Fruit fly (Drosophila melanogaster) whole organism, embryonic: ENCODE data around the gene Cyp4d1.

ENCODE experiments used
- Abd-B ChIP-seq: fragments of 200-800 bp; sonication (Bioruptor generic); optimal IDR thresholded peaks from 2 replicates; lab custom pipeline; 2018; ENCODE audit warnings: missing biosample characterization, mild to moderate bottlenecking, missing genetic modification characterization, moderate library complexity
- Adf1 ChIP-seq: fragments of 200-800 bp; sonication (Bioruptor generic); IDR thresholded peaks from 2 replicates; pipeline ENCODE4 v1.3.6; 2022; ENCODE audit warnings: missing biosample characterization, missing genetic modification characterization
- Bgb ChIP-seq: fragments of 200-800 bp; sonication (Bioruptor generic); IDR thresholded peaks from 2 replicates; pipeline ENCODE4 v1.3.6; 2022; ENCODE audit warnings: missing biosample characterization, missing genetic modification characterization; ENCODE audit not compliant: partially characterized antibody
- CG10147 ChIP-seq: fragments of 200-800 bp; sonication (Bioruptor generic); optimal IDR thresholded peaks from 2 replicates; lab custom pipeline; 2019; ENCODE audit warnings: missing biosample characterization, mild to moderate bottlenecking, missing genetic modification characterization, moderate library complexity
- CG10959 ChIP-seq: fragments of 200-800 bp; sonication (Bioruptor generic); IDR thresholded peaks from 2 replicates; pipeline ENCODE4 v1.3.6; 2022; ENCODE audit warnings: missing biosample characterization, missing genetic modification characterization
- CG10979 ChIP-seq: fragments of 200-800 bp; sonication (Bioruptor generic); optimal IDR thresholded peaks from 2 replicates; lab custom pipeline; 2018; ENCODE audit warnings: missing biosample characterization, mild to moderate bottlenecking, missing genetic modification characterization, moderate library complexity
- CG11093 ChIP-seq: fragments of 200-800 bp; sonication (Bioruptor generic); IDR thresholded peaks from 3 replicates; pipeline ENCODE4 v1.3.6; 2022; ENCODE audit warnings: missing biosample characterization, missing genetic modification characterization
- CG12299 ChIP-seq: fragments of 200-800 bp; sonication (Bioruptor generic); optimal IDR thresholded peaks from 2 replicates; lab custom pipeline; 2018; ENCODE audit warnings: missing biosample characterization, mild to moderate bottlenecking, missing genetic modification characterization
- CG12769 ChIP-seq: fragments of 200-800 bp; sonication (Bioruptor generic); optimal IDR thresholded peaks from 2 replicates; lab custom pipeline; 2019; ENCODE audit warnings: missing biosample characterization, mild to moderate bottlenecking, missing genetic modification characterization, moderate library complexity
- CG15011 ChIP-seq: fragments of 200-800 bp; sonication (Bioruptor generic); optimal IDR thresholded peaks from 3 replicates; lab custom pipeline; 2018; ENCODE audit warnings: missing biosample characterization, mild to moderate bottlenecking, missing genetic modification characterization
- CG1529 ChIP-seq: fragments of 200-800 bp; sonication (Bioruptor generic); optimal IDR thresholded peaks from 3 replicates; lab custom pipeline; 2018; ENCODE audit warnings: missing biosample characterization, missing genetic modification characterization
- CG17829 ChIP-seq: fragments of 200-800 bp; optimal IDR thresholded peaks from 2 replicates; lab custom pipeline; 2019; ENCODE audit warnings: missing biosample characterization, mild to moderate bottlenecking, missing genetic modification characterization, moderate library complexity
- CG18262 ChIP-seq: fragments of 200-800 bp; optimal IDR thresholded peaks from 3 replicates; lab custom pipeline; 2019; ENCODE audit warnings: missing biosample characterization, mild to moderate bottlenecking, missing genetic modification characterization, moderate library complexity
- CG2678 ChIP-seq: fragments of 200-800 bp; sonication (Bioruptor generic); optimal IDR thresholded peaks from 3 replicates; lab custom pipeline; 2019; ENCODE audit warnings: missing biosample characterization, mild to moderate bottlenecking, missing genetic modification characterization, moderate library complexity
- CG2875 ChIP-seq: fragments of 200-800 bp; sonication (Bioruptor generic); optimal IDR thresholded peaks from 2 replicates; lab custom pipeline; 2017; ENCODE audit warnings: missing biosample characterization, mild to moderate bottlenecking, missing genetic modification characterization, missing genetic modification reagents
- CG3847 ChIP-seq: fragments of 200-800 bp; sonication (Bioruptor generic); IDR thresholded peaks from 2 replicates; pipeline ENCODE4 v1.3.6; 2022; ENCODE audit warnings: missing biosample characterization, missing genetic modification characterization
- CG3995 ChIP-seq: fragments of 200-800 bp; sonication (Bioruptor generic); optimal IDR thresholded peaks from 3 replicates; lab custom pipeline; 2016; ENCODE audit warnings: missing biosample characterization, missing genetic modification characterization
- CG4707 ChIP-seq: fragments of 200-800 bp; sonication (Bioruptor generic); optimal IDR thresholded peaks from 2 replicates; lab custom pipeline; 2018; ENCODE audit warnings: missing biosample characterization, mild to moderate bottlenecking, missing genetic modification characterization, moderate library complexity
- CG6254 ChIP-seq: fragments of 200-800 bp; sonication (Bioruptor generic); optimal IDR thresholded peaks from 3 replicates; lab custom pipeline; 2017; ENCODE audit warnings: mild to moderate bottlenecking, missing biosample characterization, missing genetic modification reagents, missing genetic modification characterization
- CG7963 ChIP-seq: fragments of 200-800 bp; sonication (Bioruptor generic); IDR thresholded peaks from 3 replicates; pipeline ENCODE4 v1.3.6; 2022; ENCODE audit warnings: missing biosample characterization, missing genetic modification characterization; ENCODE audit not compliant: partially characterized antibody
- CG8290 ChIP-seq, 3 experiments: fragments of 200-800 bp; sonication (Bioruptor generic); optimal IDR thresholded peaks; 2 replicates each; lab custom pipeline; 2016 to 2019; ENCODE audit warnings: missing biosample characterization in 3 of 3, missing genetic modification characterization in 3 of 3, mild to moderate bottlenecking in 2 of 3, moderate library complexity in 1 of 3
- CG9797 ChIP-seq: fragments of 200-800 bp; sonication (Bioruptor generic); optimal IDR thresholded peaks from 3 replicates; lab custom pipeline; 2018; ENCODE audit warnings: missing biosample characterization, mild to moderate bottlenecking, missing genetic modification characterization
- D ChIP-seq, 2 experiments: fragments of 200-800 bp in 1 of 2; fragments of >200 bp in 1 of 2; sonication (Bioruptor generic) in 1 of 2; optimal IDR thresholded peaks; 2 replicates in 1 of 2; 3 replicates in 1 of 2; lab custom pipeline; 2017; ENCODE audit warnings: mild to moderate bottlenecking in 1 of 2, missing biosample characterization in 1 of 2, missing genetic modification characterization in 1 of 2, missing genetic modification reagents in 1 of 2
- Dref ChIP-seq: fragments of 200-800 bp; sonication (Bioruptor generic); IDR thresholded peaks from 2 replicates; pipeline ENCODE4 v1.3.6; 2022; ENCODE audit warnings: missing biosample characterization, missing genetic modification characterization
- Hsf ChIP-seq: fragments of 200-800 bp; sonication (Bioruptor generic); optimal IDR thresholded peaks from 3 replicates; lab custom pipeline; 2016; ENCODE audit warnings: missing biosample characterization, missing genetic modification characterization
- Mrtf ChIP-seq: fragments of 200-800 bp; sonication (Bioruptor generic); IDR thresholded peaks from 3 replicates; pipeline ENCODE4 v1.3.6; 2022; ENCODE audit warnings: missing biosample characterization, missing genetic modification characterization
- Nf-YB ChIP-seq: fragments of 200-800 bp; sonication (Bioruptor generic); optimal IDR thresholded peaks from 3 replicates; lab custom pipeline; 2019; ENCODE audit warnings: missing biosample characterization, mild to moderate bottlenecking, missing genetic modification characterization, moderate library complexity
- Nf-YC ChIP-seq: fragments of 200-800 bp; optimal IDR thresholded peaks from 3 replicates; lab custom pipeline; 2019; ENCODE audit warnings: missing biosample characterization, mild to moderate bottlenecking, missing genetic modification characterization, moderate library complexity
- NfI ChIP-seq: fragments of 200-800 bp; sonication (Bioruptor generic); optimal IDR thresholded peaks from 3 replicates; lab custom pipeline; 2018; ENCODE audit warnings: missing biosample characterization, mild to moderate bottlenecking, missing genetic modification characterization, moderate library complexity
- Side ChIP-seq: fragments of 200-800 bp; sonication (Bioruptor generic); optimal IDR thresholded peaks from 2 replicates; lab custom pipeline; 2016; ENCODE audit warnings: missing biosample characterization, missing genetic modification characterization
- Sin3A ChIP-seq: fragments of >200 bp; optimal IDR thresholded peaks from 2 replicates; lab custom pipeline; 2018
- TFAM ChIP-seq: fragments of 200-800 bp; sonication (Bioruptor generic); optimal IDR thresholded peaks from 2 replicates; lab custom pipeline; 2017; ENCODE audit warnings: missing biosample characterization, missing genetic modification characterization, inconsistent platforms
- amos ChIP-seq: fragments of 200-800 bp; sonication (Bioruptor generic); IDR thresholded peaks from 2 replicates; pipeline ENCODE4 v1.3.6; 2022; ENCODE audit warnings: missing biosample characterization, missing genetic modification characterization; ENCODE audit not compliant: partially characterized antibody
- ash1 ChIP-seq: fragments of 200-800 bp; sonication (Bioruptor generic); optimal IDR thresholded peaks from 2 replicates; lab custom pipeline; 2018; ENCODE audit warnings: missing biosample characterization, mild to moderate bottlenecking, missing genetic modification characterization
- az2 ChIP-seq: fragments of 200-800 bp; sonication (Bioruptor generic); optimal IDR thresholded peaks from 3 replicates; lab custom pipeline; 2016; ENCODE audit warnings: missing biosample characterization, missing genetic modification characterization
- btn ChIP-seq: fragments of 200-800 bp; sonication (Bioruptor generic); optimal IDR thresholded peaks from 2 replicates; lab custom pipeline; 2016; ENCODE audit warnings: missing biosample characterization, missing genetic modification characterization
- cas ChIP-seq: fragments of 200-800 bp; sonication (Bioruptor generic); IDR thresholded peaks from 2 replicates; pipeline ENCODE4 v1.3.6; 2022; ENCODE audit warnings: missing biosample characterization, missing genetic modification characterization
- dimm ChIP-seq: fragments of 200-800 bp; sonication (Bioruptor generic); IDR thresholded peaks from 2 replicates; pipeline ENCODE4 v1.3.6; 2022; ENCODE audit warnings: missing biosample characterization, missing genetic modification characterization
- dm ChIP-seq: fragments of 200-800 bp; sonication (Bioruptor generic); optimal IDR thresholded peaks from 3 replicates; lab custom pipeline; 2016; ENCODE audit warnings: missing biosample characterization, missing genetic modification characterization
- eyg ChIP-seq: fragments of 200-800 bp; sonication (Bioruptor generic); optimal IDR thresholded peaks from 3 replicates; lab custom pipeline; 2016; ENCODE audit warnings: missing biosample characterization, missing genetic modification characterization
- gfzf ChIP-seq: fragments of 200-800 bp; sonication (Bioruptor generic); optimal IDR thresholded peaks from 2 replicates; lab custom pipeline; 2016; ENCODE audit warnings: missing biosample characterization, mild to moderate bottlenecking, missing genetic modification characterization, moderate library complexity
- her ChIP-seq: fragments of 200-800 bp; sonication (Bioruptor generic); optimal IDR thresholded peaks from 2 replicates; lab custom pipeline; 2016; ENCODE audit warnings: missing biosample characterization, missing genetic modification characterization
- nau ChIP-seq: fragments of 200-800 bp; sonication (Bioruptor generic); optimal IDR thresholded peaks from 3 replicates; lab custom pipeline; 2017; ENCODE audit warnings: missing biosample characterization, mild to moderate bottlenecking, missing genetic modification characterization, missing genetic modification reagents
- oc ChIP-seq: fragments of 200-800 bp; sonication (Bioruptor generic); optimal IDR thresholded peaks from 2 replicates; lab custom pipeline; 2018; ENCODE audit warnings: missing biosample characterization, mild to moderate bottlenecking, missing genetic modification characterization, moderate library complexity
- pb ChIP-seq: fragments of 200-800 bp; sonication (Bioruptor generic); optimal IDR thresholded peaks from 3 replicates; lab custom pipeline; 2016; ENCODE audit warnings: missing biosample characterization, missing genetic modification characterization
- phol ChIP-seq: fragments of 200-800 bp; sonication (Bioruptor generic); optimal IDR thresholded peaks from 3 replicates; lab custom pipeline; 2018; ENCODE audit warnings: missing biosample characterization, mild to moderate bottlenecking, missing genetic modification characterization, moderate library complexity
- repo ChIP-seq: fragments of 200-800 bp; sonication (Bioruptor generic); optimal IDR thresholded peaks from 2 replicates; lab custom pipeline; 2016; ENCODE audit warnings: missing biosample characterization, missing genetic modification characterization
- seq ChIP-seq: fragments of 200-800 bp; sonication (Bioruptor generic); IDR thresholded peaks from 2 replicates; pipeline ENCODE4 v1.3.6; 2022; ENCODE audit warnings: missing biosample characterization, missing genetic modification characterization
- sr ChIP-seq: fragments of 200-800 bp; sonication (Bioruptor generic); IDR thresholded peaks from 3 replicates; pipeline ENCODE4 v1.3.6; 2022; ENCODE audit warnings: missing biosample characterization, missing genetic modification characterization

The Cyp4d1 gene

DNA sequence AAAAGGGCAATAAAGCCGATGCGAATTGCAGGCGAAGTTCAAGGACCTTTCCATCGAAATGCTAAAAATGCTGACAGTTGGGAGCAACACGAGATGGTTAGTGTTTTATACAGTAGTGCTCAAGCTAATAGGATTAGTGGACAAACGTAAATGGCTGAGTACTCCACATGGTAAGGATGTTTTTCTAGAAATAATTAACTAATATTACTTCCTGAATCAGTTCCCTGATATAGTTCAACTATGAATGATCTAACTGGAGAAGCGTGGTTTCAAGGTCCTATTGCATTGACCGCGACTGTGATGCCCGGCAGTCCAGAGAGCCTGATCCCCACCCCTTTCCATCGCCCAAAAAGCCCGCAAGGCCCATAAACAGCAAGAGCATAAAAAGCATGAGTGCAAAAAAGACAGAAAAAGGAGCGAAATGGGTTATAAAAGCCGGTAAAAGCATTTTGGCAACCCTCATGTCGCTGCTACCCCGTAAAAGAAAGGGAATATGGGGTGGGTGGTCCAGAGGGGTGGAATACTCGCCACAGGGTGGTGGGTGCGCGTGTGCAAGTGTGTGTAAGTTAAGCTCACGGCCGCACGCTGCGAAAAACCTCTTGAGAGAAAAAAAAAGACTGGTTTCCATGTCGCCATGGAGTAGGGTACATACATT, 27.6 kb downstream of the Cyp4d1 start (continued):
- peak; percentile 81 for TF ChIP-seq CG2678 (tag; lab: Kevin White, UChicago)
- peak; percentile 81 for TF ChIP-seq CG10979
- no peak for TF ChIP-seq sr
- no peak for TF ChIP-seq gfzf (GFP tag; lab: Kevin White, UChicago)
- peak; percentile 55 for TF ChIP-seq NfI (GFP tag; lab: Kevin White, UChicago)
- peak; percentile 55 for TF ChIP-seq CG2875
- peak; percentile 33 for TF ChIP-seq repo (GFP tag; lab: Kevin White, UChicago)
- peak; percentile 78 for TF ChIP-seq CG18262
- peak; percentile 55 for TF ChIP-seq CG10147 (GFP tag; lab: Kevin White, UChicago)
- peak; percentile 9 for TF ChIP-seq dm (GFP tag; lab: Kevin White, UChicago)
- no peak for TF ChIP-seq pb (GFP tag; lab: Kevin White, UChicago)
- peak; percentile 66 for TF ChIP-seq CG1529
- no peak for TF ChIP-seq her (GFP tag; lab: Kevin White, UChicago)
- TF ChIP-seq Sin3A (lab: Kevin White, UChicago): no peak
- TF ChIP-seq CG7963 (GFP tag; lab: Robert Waterston, UW): no peak
- 0 out of 3 replicates have a peak, but pooled peaks have one; percentile 48 for TF ChIP-seq Mrtf
- no peak for TF ChIP-seq CG9797 (GFP tag; lab: Kevin White, UChicago)
- TF ChIP-seq CG17829: peak; percentile 64
- peak; percentile 45 for TF ChIP-seq Nf-YB (GFP tag; lab: Kevin White, UChicago)
- TF ChIP-seq CG8290 (GFP tag; optimal IDR thresholded peaks at IDR 0.05; lab: Kevin White, UChicago): peak; percentile 7
- peak in 1 of 2 experiments; percentile 78 for TF ChIP-seq CG8290 (tag; optimal IDR thresholded peaks at IDR 0.05; lab: Kevin White, UChicago)
- peak; percentile 65 for TF ChIP-seq az2 (GFP tag; lab: Kevin White, UChicago)
- no peak for TF ChIP-seq nau
- TF ChIP-seq CG15011: peak; percentile 49
- TF ChIP-seq Bgb (GFP tag; lab: Robert Waterston, UW): no peak
- TF ChIP-seq amos (GFP tag; lab: Robert Waterston, UW): no peak
- no peak for TF ChIP-seq CG10959 (GFP tag; lab: Robert Waterston, UW)

DNA sequence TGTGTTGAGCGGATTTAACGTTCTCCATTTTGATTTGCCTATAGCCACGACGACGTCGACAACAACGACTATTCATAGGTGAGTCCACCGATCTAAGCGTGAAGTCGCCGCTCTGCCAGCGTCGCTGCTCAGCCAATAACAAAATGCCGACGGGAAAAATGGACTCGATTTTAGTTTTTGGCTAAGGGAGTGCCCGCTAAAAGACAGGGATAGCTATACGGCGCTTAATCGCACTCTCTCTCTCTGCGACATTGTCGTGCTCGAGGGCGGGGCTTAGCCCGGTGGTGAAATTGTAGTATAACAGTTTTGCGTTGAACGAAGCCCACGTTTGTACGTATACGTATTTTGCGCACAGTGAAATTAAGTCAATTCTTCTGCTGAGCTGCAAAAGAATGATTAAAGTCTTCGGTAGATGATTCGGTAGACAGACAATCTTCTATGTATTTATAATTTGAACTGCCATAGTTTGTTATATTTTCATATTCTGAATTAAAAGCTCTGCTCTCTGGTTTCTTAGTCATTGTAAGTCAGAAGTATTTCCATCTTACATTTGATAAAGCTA, 36.4 kb downstream of the Cyp4d1 start:
- TF ChIP-seq CG12769: peak; percentile 30
- TF ChIP-seq phol: peak; percentile 18
- TF ChIP-seq CG3995 (GFP tag; lab: Kevin White, UChicago): no peak
- TF ChIP-seq cas (GFP tag; lab: Robert Waterston, UW): no peak
- TF ChIP-seq CG12299 (tag; lab: Kevin White, UChicago): no peak
- peak; percentile 60 for TF ChIP-seq D (optimal IDR thresholded peaks at IDR 0.05; lab: Kevin White, UChicago)
- no peak for TF ChIP-seq D (GFP tag; optimal IDR thresholded peaks at IDR 0.05; lab: Kevin White, UChicago)
- peak; percentile 38 for TF ChIP-seq oc (tag; lab: Kevin White, UChicago)
- TF ChIP-seq Abd-B (GFP tag; lab: Kevin White, UChicago): no peak
- no peak for TF ChIP-seq Side (GFP tag; lab: Kevin White, UChicago)
- no peak for TF ChIP-seq dimm (GFP tag; lab: Robert Waterston, UW)
- TF ChIP-seq Bgb (GFP tag; lab: Robert Waterston, UW): peak; percentile 7; the same call in 1 of the 2 replicates
- peak; percentile 99 for TF ChIP-seq Nf-YC (tag; lab: Kevin White, UChicago)
- peak; percentile 87 for TF ChIP-seq seq (GFP tag; lab: Robert Waterston, UW)
- no peak for TF ChIP-seq CG11093
- TF ChIP-seq Hsf (GFP tag; lab: Kevin White, UChicago): no peak
- TF ChIP-seq CG3847 (GFP tag; lab: Robert Waterston, UW): no peak
- no peak for TF ChIP-seq CG6254
- no peak for TF ChIP-seq CG4707 (GFP tag; lab: Kevin White, UChicago)
- TF ChIP-seq eyg (GFP tag; lab: Kevin White, UChicago): no peak
- TF ChIP-seq Nf-YB (GFP tag; lab: Kevin White, UChicago): peak; percentile 99
- TF ChIP-seq TFAM (GFP tag; lab: Kevin White, UChicago): no peak
- TF ChIP-seq Dref (GFP tag; lab: Robert Waterston, UW): no peak
- peak; percentile 94 for TF ChIP-seq Adf1 (GFP tag; lab: Robert Waterston, UW)
- peak; percentile 95 for TF ChIP-seq ash1 (GFP tag; lab: Kevin White, UChicago)
- no peak for TF ChIP-seq btn (GFP tag; lab: Kevin White, UChicago)
